Fruit fly (Drosophila melanogaster): Measurements from ENCODE around the gene SPE.

dm6 chr3R:23655501-23655900 lies 30.6 kb upstream of the SPE start:
- TF ChIP-seq OdsH (GFP tag; optimal IDR thresholded peaks at IDR 0.05) (no peak), Jra (GFP tag; optimal IDR thresholded peaks at IDR 0.05) (no peak), CG9705 (GFP tag; optimal IDR thresholded peaks at IDR 0.05) (no peak), usp (GFP tag; optimal IDR thresholded peaks at IDR 0.05) (no peak), fru (GFP tag; optimal IDR thresholded peaks at IDR 0.05) (no peak)

Data from whole organism, wandering third instar larva.